Worm (Caenorhabditis elegans) whole organism, midembryonic: Measurements from ENCODE around the gene Y54G2A.38.
"Not testable (repeated sequence)": the region's sequence is repeated elsewhere in the genome, so short reads cannot be mapped to it uniquely, and the experiment has no call there.

Source experiments
- T22C8.4 ChIP-seq: fragments of 200-800 bp; sonication (Bioruptor generic); IDR thresholded peaks from 2 replicates; pipeline ENCODE4 v1.3.6; 2022; ENCODE audit warnings: missing genetic modification characterization, missing compliant biosample characterization
- cog-1 ChIP-seq: sonication (generic microtip); optimal IDR thresholded peaks from 2 replicates; lab custom pipeline; 2016; ENCODE audit warnings: missing genetic modification characterization, missing compliant biosample characterization
- flt-1 ChIP-seq: fragments of 200-800 bp; sonication (Bioruptor generic); IDR thresholded peaks from 2 replicates; pipeline ENCODE4 v1.3.6; 2022; ENCODE audit warnings: missing genetic modification characterization, missing compliant biosample characterization
- klf-2 ChIP-seq: fragments of 200-800 bp; sonication (Bioruptor generic); conservative IDR thresholded peaks from 2 replicates; pipeline ENCODE4 v1.3.6; 2022; ENCODE audit warnings: missing genetic modification reagents, missing genetic modification characterization, missing compliant biosample characterization
- med-1 ChIP-seq: sonication (generic microtip); optimal IDR thresholded peaks from 2 replicates; lab custom pipeline; 2017; ENCODE audit warnings: missing genetic modification characterization, mild to moderate bottlenecking, missing compliant biosample characterization, antibody characterized with exemption, missing genetic modification reagents; ENCODE audit not compliant: insufficient read depth
- ref-1 ChIP-seq: fragments of 200-800 bp; sonication (Bioruptor generic); conservative IDR thresholded peaks from 2 replicates; pipeline ENCODE4 v1.3.6; 2022; ENCODE audit warnings: missing genetic modification reagents, missing genetic modification characterization, missing compliant biosample characterization
- tab-1 ChIP-seq: fragments of 200-800 bp; sonication (Bioruptor generic); IDR thresholded peaks from 2 replicates; pipeline ENCODE4 v1.3.6; 2022; ENCODE audit warnings: missing genetic modification characterization, missing compliant biosample characterization
- ztf-23 ChIP-seq: fragments of 200-800 bp; sonication (Bioruptor generic); IDR thresholded peaks from 2 replicates; pipeline ENCODE4 v1.3.6; 2022; ENCODE audit warnings: missing genetic modification reagents, missing genetic modification characterization, missing compliant biosample characterization
- ztf-29 ChIP-seq: fragments of 200-800 bp; sonication (Bioruptor generic); IDR thresholded peaks from 2 replicates; pipeline ENCODE4 v1.3.6; 2022; ENCODE audit warnings: missing genetic modification reagents, missing genetic modification characterization, missing compliant biosample characterization

Gene Y54G2A.38

DNA sequence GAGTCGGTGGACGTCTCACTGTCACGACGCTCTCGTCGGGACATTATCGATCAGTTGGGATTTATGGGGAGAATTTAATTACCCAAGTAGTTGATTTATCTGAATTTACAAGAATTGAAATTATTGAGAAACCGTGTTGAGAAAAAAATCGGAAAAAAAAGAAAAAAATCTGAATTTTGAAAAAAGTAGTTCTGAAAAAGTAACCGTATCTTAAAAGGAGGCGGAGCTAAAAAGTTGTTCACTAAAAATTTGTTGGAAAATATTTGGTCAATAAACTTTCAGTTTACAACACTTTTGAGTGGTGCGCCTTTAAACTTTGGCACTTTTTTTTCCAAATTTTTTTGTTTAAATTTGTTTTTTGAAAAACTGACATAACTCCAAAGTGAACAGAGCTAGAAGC, 12.4 kb downstream of the Y54G2A.38 start, which contains the start of gene Y54G2A.11:
TSS of gene Y54G2A.11 (minus strand) at position 101 of the 400 bp plus-strand sequence.
- TF ChIP-seq tab-1: no peak
- TF ChIP-seq T22C8.4 (GFP tag; lab: Robert Waterston, UW): no peak
- no peak for TF ChIP-seq cog-1 (tag; lab: Kevin White, UChicago)

- no peak for TF ChIP-seq med-1
- no peak for TF ChIP-seq flt-1 (GFP tag; lab: Robert Waterston, UW)
- TF ChIP-seq cog-1 (tag; lab: Kevin White, UChicago): no peak
- no peak for TF ChIP-seq T22C8.4 (GFP tag; lab: Robert Waterston, UW)
- no peak for TF ChIP-seq ztf-23 (GFP tag; lab: Robert Waterston, UW)
- no peak for TF ChIP-seq klf-2 (GFP tag; lab: Robert Waterston, UW)
- TF ChIP-seq ztf-29: no peak
- TF ChIP-seq ref-1: no peak
- TF ChIP-seq tab-1: no peak
These were observed 13.1 kb downstream of the Y54G2A.38 start for ce11 chrIV:2772209-2772851.

DNA sequence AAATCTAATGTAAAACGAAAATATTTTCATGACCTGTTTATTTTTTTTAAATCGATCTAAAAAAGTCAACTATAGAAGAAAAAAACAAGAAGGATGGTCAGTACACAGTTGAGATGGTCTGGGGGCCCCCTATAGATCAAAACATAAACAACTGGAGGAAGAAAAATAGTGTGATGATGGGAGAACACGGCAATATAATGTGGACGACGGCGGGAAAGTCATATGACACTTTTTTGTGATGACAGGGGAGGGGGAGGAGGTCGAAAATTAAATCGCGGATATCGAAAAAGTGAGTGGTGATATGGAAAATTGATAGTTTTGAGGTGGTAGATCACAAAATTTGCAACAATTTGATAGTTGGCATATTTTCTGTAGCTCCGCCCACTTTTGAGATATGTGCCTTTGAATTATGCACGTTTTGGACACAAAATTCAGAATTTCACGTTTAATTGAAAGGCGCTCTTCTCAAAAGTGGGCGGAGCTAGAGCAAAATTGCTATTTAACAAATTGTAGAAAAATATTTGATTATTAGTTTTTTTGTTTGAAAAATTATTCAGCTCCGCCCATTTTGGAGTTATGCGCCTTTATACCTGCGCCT, 14.2 kb downstream of the Y54G2A.38 start:
- TF ChIP-seq ztf-23 (GFP tag; lab: Robert Waterston, UW) (no peak), ref-1 (no peak), ztf-29 (no peak), tab-1 (no peak), klf-2 (GFP tag; lab: Robert Waterston, UW) (no peak), flt-1 (GFP tag; lab: Robert Waterston, UW) (no peak), cog-1 (tag; lab: Kevin White, UChicago) (no peak), T22C8.4 (GFP tag; lab: Robert Waterston, UW) (no peak), med-1 (no peak)

DNA sequence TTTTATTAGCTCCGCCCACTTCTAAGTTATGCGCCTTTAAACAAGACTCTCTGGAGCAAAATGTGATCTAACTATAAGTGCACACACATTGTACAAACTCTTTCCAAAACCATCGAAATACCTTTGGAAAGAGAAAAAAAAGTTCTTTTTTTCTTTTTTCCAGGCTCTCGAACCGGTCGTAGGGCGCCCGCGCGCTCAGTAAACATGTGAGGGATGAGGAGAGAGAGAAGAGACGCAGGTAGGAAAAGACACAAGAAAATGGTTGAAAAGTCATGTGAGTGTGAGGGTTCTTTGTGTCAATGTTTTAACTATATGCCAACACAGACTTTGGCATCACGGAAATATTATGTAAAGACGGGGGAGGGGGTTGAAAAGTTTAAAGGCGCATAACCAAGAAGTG, 15.2 kb downstream of the Y54G2A.38 start:
- TF ChIP-seq ztf-23 (GFP tag; lab: Robert Waterston, UW) (peak; percentile 56; the same call in 1 of the 2 replicates), ztf-29 (no peak), flt-1 (GFP tag; lab: Robert Waterston, UW) (0 out of 2 replicates have a peak, but pooled peaks have one; percentile 6)

- no peak for TF ChIP-seq flt-1 (GFP tag; lab: Robert Waterston, UW)
- TF ChIP-seq ztf-23 (GFP tag; lab: Robert Waterston, UW): no peak
- no peak for TF ChIP-seq ztf-29
- no peak for TF ChIP-seq klf-2 (GFP tag; lab: Robert Waterston, UW)
- TF ChIP-seq ref-1: no peak
- TF ChIP-seq tab-1: no peak
- no peak for TF ChIP-seq med-1
- TF ChIP-seq T22C8.4 (GFP tag; lab: Robert Waterston, UW): no peak
- no peak for TF ChIP-seq cog-1 (tag; lab: Kevin White, UChicago)
These were observed 16.8 kb downstream of the Y54G2A.38 start for ce11 chrIV:2775992-2776630.

DNA sequence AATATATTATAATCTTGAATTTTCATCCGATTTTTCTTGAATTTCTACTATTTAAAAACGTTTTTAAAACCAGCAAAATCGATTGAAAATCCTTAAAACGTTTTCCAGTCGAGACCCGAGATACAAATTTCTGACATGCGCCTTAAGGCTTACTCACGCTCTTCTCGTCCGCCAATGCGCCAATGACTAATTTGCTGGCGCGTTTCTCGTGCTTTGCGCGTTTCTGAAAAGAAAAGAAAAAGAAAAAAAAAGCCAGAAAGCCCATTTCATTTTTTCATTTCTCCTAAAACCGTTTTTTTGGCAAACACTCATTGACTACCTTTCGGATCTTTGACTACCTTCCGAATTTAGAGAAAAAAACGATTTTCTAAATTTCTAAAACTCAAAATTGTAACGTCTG, 17.5 kb downstream of the Y54G2A.38 start:
- TF ChIP-seq ztf-23 (GFP tag; lab: Robert Waterston, UW) (no peak), T22C8.4 (GFP tag; lab: Robert Waterston, UW) (no peak), ref-1 (no peak), ztf-29 (no peak), flt-1 (GFP tag; lab: Robert Waterston, UW) (no peak), med-1 (no peak), klf-2 (GFP tag; lab: Robert Waterston, UW) (no peak), tab-1 (no peak), cog-1 (tag; lab: Kevin White, UChicago) (no peak)

DNA sequence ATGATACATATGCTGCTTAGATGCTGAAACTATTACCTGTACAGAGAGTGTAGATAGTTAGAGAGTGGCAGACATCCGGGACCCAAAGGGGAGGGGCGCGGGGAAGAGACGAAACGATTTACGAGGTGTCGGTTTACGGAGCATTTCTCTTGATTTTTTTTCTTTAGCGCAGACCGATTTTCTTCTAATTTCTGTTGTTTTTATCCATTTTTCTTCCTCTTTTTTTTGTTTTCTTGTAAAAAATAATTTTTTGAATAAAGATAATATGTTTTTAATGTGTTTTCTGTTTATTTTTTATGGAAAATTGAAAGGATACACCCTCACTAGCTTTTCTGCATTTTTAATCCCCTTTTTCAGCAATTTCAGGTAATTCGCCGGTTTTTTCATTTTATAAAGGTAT, 18.6 kb downstream of the Y54G2A.38 start, which contains the start of gene Y54G2A.72:
TSS of gene Y54G2A.72 (plus strand) at position 301 of the 400 bp plus-strand sequence.
- TF ChIP-seq T22C8.4 (GFP tag; lab: Robert Waterston, UW); med-1; flt-1 (GFP tag; lab: Robert Waterston, UW): not testable (repeated sequence)

DNA sequence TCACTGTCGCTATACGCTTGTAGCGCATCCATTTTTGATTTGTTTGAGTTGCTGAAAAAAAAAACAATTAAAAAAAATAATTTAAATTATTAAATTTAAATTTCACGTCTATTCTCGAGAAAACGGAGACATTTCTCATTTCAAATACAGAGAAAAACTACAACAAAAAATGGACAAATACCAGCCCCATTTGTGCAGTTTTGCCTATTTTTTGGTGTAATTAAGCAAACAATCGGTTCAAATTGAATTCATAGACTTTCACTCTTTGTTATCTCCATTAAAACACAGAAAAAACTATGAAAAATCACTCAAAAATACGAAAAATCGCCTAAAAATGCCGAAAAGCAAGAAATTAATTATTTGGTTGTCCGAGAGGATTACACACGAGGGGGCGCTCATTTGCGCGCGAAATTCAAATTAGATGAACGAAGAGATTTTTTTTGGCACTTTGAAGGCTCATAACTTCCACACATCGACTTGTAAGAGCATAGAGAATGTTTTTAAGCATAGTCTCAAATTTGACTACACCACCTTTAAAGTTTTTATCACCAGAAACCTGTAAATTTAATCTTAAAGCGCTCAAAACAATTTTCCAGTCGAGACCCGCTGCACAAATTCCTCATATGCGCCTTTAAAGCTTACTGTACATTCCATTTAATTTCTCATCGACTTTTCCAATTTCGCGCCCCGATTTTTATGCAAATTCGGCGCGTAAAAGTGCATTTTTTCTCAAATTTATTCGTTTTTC, 23.7 kb downstream of the Y54G2A.38 start, which contains the start of gene Y54G2A.12:
TSS of gene Y54G2A.12 (minus strand) at position 51 of the 748 bp plus-strand sequence.
- TF ChIP-seq klf-2 (GFP tag; lab: Robert Waterston, UW) (no peak), cog-1 (tag; lab: Kevin White, UChicago) (no peak), ztf-29 (no peak), ref-1 (no peak), tab-1 (no peak), flt-1 (GFP tag; lab: Robert Waterston, UW) (no peak), T22C8.4 (GFP tag; lab: Robert Waterston, UW) (no peak), ztf-23 (GFP tag; lab: Robert Waterston, UW) (no peak), med-1 (no peak)

DNA sequence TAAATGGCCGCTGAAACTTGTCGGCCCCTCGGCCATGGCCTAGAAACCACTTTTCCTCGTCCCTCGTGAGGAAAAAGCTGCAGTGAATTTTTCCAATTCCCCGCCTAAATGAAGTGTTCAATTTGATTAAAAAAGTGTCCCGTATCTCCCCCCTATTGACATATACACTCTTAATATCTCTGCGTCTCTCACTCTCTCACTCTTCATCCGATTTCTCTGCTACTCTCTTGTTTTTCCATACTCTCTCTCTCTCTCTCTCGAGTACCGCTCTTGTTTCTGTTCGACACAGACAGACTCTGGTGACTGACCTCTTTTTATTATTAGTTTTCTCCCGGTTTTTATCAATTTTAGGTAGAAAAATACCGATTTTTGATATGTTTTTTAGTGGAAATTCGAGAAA, 25.8 kb downstream of the Y54G2A.38 start:
- TF ChIP-seq flt-1 (GFP tag; lab: Robert Waterston, UW) (no peak), cog-1 (tag; lab: Kevin White, UChicago) (no peak), ztf-29 (no peak), ztf-23 (GFP tag; lab: Robert Waterston, UW) (no peak), tab-1 (no peak), T22C8.4 (GFP tag; lab: Robert Waterston, UW) (no peak), med-1 (no peak), klf-2 (GFP tag; lab: Robert Waterston, UW) (no peak)
